Worm (Caenorhabditis elegans) whole organism, L2 larva: Measurements from ENCODE around the gene gcy-7.

Experiments
- C34F6.9 ChIP-seq: fragments of 150-350 bp; optimal IDR thresholded peaks from 2 replicates; lab custom pipeline; 2014; ENCODE audit warnings: missing biosample characterization, missing genetic modification characterization
- R02D3.7 ChIP-seq: fragments of 150-350 bp; optimal IDR thresholded peaks from 2 replicates; lab custom pipeline; 2014; ENCODE audit warnings: missing biosample characterization, missing genetic modification characterization
- Y55F3AM.14 ChIP-seq: fragments of 200-800 bp; sonication (Bioruptor generic); optimal IDR thresholded peaks from 2 replicates; lab custom pipeline; 2018; ENCODE audit warnings: mild to moderate bottlenecking, missing genetic modification characterization, missing compliant biosample characterization
- ZK546.5 ChIP-seq: sonication (generic microtip); optimal IDR thresholded peaks from 2 replicates; lab custom pipeline; 2017; ENCODE audit warnings: missing biosample characterization, missing genetic modification characterization
- alr-1 ChIP-seq: fragments of 150-350 bp; optimal IDR thresholded peaks from 2 replicates; lab custom pipeline; 2014; ENCODE audit warnings: missing biosample characterization, missing genetic modification characterization
- aly-2 ChIP-seq: fragments of 150-350 bp; optimal IDR thresholded peaks from 2 replicates; lab custom pipeline; 2014; ENCODE audit warnings: missing biosample characterization, missing genetic modification characterization
- ama-1 ChIP-seq: fragments of 150-350 bp; optimal IDR thresholded peaks from 2 replicates; lab custom pipeline; 2018; ENCODE audit warnings: inconsistent platforms
- ceh-16 ChIP-seq: fragments of 150-350 bp; optimal IDR thresholded peaks from 2 replicates; lab custom pipeline; 2014; ENCODE audit warnings: missing biosample characterization, missing genetic modification characterization
- egl-27 ChIP-seq: sonication (generic microtip); optimal IDR thresholded peaks from 3 replicates; lab custom pipeline; 2017; ENCODE audit warnings: missing biosample characterization, missing genetic modification reagents, missing genetic modification characterization
- elt-1 ChIP-seq: fragments of 150-350 bp; optimal IDR thresholded peaks from 2 replicates; lab custom pipeline; 2014; ENCODE audit warnings: missing biosample characterization, missing genetic modification characterization
- gmeb-1 ChIP-seq: fragments of 150-350 bp; optimal IDR thresholded peaks from 2 replicates; lab custom pipeline; 2014; ENCODE audit warnings: missing biosample characterization, missing genetic modification characterization
- lin-11 ChIP-seq: fragments of 150-350 bp; sonication (generic microtip); optimal IDR thresholded peaks from 2 replicates; lab custom pipeline; 2014; ENCODE audit warnings: missing biosample characterization, missing genetic modification characterization, inconsistent platforms, mixed read lengths
- lin-39 ChIP-seq: fragments of 150-350 bp; optimal IDR thresholded peaks from 2 replicates; lab custom pipeline; 2014; ENCODE audit warnings: missing biosample characterization, missing genetic modification reagents, missing genetic modification characterization
- lsy-2 ChIP-seq, 2 experiments: fragments of 150-350 bp in 1 of 2; sonication (generic microtip) in 1 of 2; optimal IDR thresholded peaks; 2 replicates each; lab custom pipeline; 2014 to 2017; ENCODE audit warnings: missing biosample characterization in 2 of 2, missing genetic modification characterization in 2 of 2
- mbf-1 ChIP-seq: sonication (generic microtip); optimal IDR thresholded peaks from 2 replicates; lab custom pipeline; 2017; ENCODE audit warnings: missing biosample characterization, missing genetic modification characterization
- mdl-1 ChIP-seq, 2 experiments: fragments of 150-350 bp in 1 of 2; sonication (generic microtip) in 1 of 2; optimal IDR thresholded peaks; 2 replicates each; lab custom pipeline; 2017; ENCODE audit warnings: missing biosample characterization in 2 of 2, missing genetic modification characterization in 2 of 2
- nhr-10 ChIP-seq: sonication (generic microtip); optimal IDR thresholded peaks from 2 replicates; lab custom pipeline; 2017; ENCODE audit warnings: missing biosample characterization, missing genetic modification characterization
- nhr-12 ChIP-seq: fragments of 150-350 bp; optimal IDR thresholded peaks from 2 replicates; lab custom pipeline; 2014; ENCODE audit warnings: missing biosample characterization, missing genetic modification characterization
- nhr-129 ChIP-seq: fragments of 150-350 bp; optimal IDR thresholded peaks from 2 replicates; lab custom pipeline; 2014; ENCODE audit warnings: missing biosample characterization, missing genetic modification characterization
- nhr-21 ChIP-seq: fragments of 150-350 bp; optimal IDR thresholded peaks from 2 replicates; lab custom pipeline; 2014; ENCODE audit warnings: missing biosample characterization, missing genetic modification characterization
- nhr-237 ChIP-seq: fragments of 150-350 bp; optimal IDR thresholded peaks from 2 replicates; lab custom pipeline; 2014; ENCODE audit warnings: missing biosample characterization, missing genetic modification characterization
- nhr-6 ChIP-seq: fragments of 150-350 bp; optimal IDR thresholded peaks from 2 replicates; lab custom pipeline; 2014; ENCODE audit warnings: missing biosample characterization, missing genetic modification characterization
- nhr-77 ChIP-seq: fragments of 150-350 bp; optimal IDR thresholded peaks from 2 replicates; lab custom pipeline; 2014; ENCODE audit warnings: missing biosample characterization, missing genetic modification characterization
- peb-1 ChIP-seq: fragments of 150-350 bp; optimal IDR thresholded peaks from 2 replicates; lab custom pipeline; 2014; ENCODE audit warnings: missing biosample characterization, missing genetic modification characterization
- sem-4 ChIP-seq: fragments of 150-350 bp; optimal IDR thresholded peaks from 2 replicates; lab custom pipeline; 2014; ENCODE audit warnings: missing biosample characterization, missing genetic modification reagents, missing genetic modification characterization
- skn-1 ChIP-seq: sonication (generic microtip); optimal IDR thresholded peaks from 2 replicates; lab custom pipeline; 2017; ENCODE audit warnings: missing biosample characterization, missing genetic modification characterization
- sma-3 ChIP-seq: sonication (generic microtip); optimal IDR thresholded peaks from 2 replicates; lab custom pipeline; 2016; ENCODE audit warnings: missing genetic modification reagents, missing genetic modification characterization, missing compliant biosample characterization
- sma-9 ChIP-seq, 2 experiments: fragments of 150-350 bp in 1 of 2; sonication (generic microtip) in 1 of 2; optimal IDR thresholded peaks; 2 replicates each; lab custom pipeline; 2014 to 2016; ENCODE audit warnings: missing genetic modification characterization in 2 of 2, mild to moderate bottlenecking in 1 of 2, missing biosample characterization in 1 of 2, missing compliant biosample characterization in 1 of 2, missing genetic modification reagents in 1 of 2, moderate library complexity in 1 of 2
- snpc-4 ChIP-seq: fragments of 150-350 bp; optimal IDR thresholded peaks from 2 replicates; lab custom pipeline; 2014; ENCODE audit warnings: missing biosample characterization, missing genetic modification characterization
- unc-39 ChIP-seq: fragments of 150-350 bp; optimal IDR thresholded peaks from 2 replicates; lab custom pipeline; 2014; ENCODE audit warnings: missing biosample characterization, missing genetic modification characterization
- ztf-1 ChIP-seq: fragments of 200-800 bp; sonication (Bioruptor generic); conservative IDR thresholded peaks from 2 replicates; pipeline ENCODE4 v1.3.6; 2022; ENCODE audit warnings: missing genetic modification characterization, missing compliant biosample characterization
- ztf-11 ChIP-seq: sonication (generic microtip); optimal IDR thresholded peaks from 2 replicates; lab custom pipeline; 2017; ENCODE audit warnings: missing biosample characterization, missing genetic modification characterization

gcy-7 gene

DNA sequence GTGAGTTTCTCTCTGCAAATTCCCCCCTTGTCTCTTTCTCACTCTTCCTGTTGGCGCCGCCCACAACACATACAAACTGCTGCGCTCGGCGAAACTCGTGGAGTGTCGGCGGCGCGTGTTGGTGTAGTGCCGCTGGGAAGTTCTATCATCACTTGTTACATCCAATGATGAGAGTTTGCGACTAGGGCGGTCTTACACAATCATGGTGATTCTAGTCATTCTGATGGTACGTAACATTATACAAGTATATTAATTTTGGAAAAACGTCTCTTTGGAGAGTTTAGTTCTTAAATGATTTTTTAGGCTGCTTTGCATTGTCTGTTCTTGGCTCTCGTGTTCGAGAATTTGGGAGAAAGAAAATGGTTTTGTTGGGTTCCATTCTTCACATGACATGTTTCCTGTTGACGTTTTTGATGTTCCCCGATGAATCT, 38.2 kb upstream of the gcy-7 start (continued):
- TF ChIP-seq nhr-10 (tag; lab: Kevin White, UChicago) = peak; percentile 56
- no peak for TF ChIP-seq peb-1 (tag; lab: Kevin White, UChicago)
- no peak for TF ChIP-seq ztf-1 (GFP tag; lab: Robert Waterston, UW)
- TF ChIP-seq lin-11 (tag; lab: Kevin White, UChicago) = no peak
- TF ChIP-seq skn-1 (tag; lab: Kevin White, UChicago) = no peak
- TF ChIP-seq nhr-237 (tag; lab: Kevin White, UChicago) = peak; percentile 69
- TF ChIP-seq nhr-77 (tag; lab: Kevin White, UChicago) = no peak
- TF ChIP-seq sma-3 (GFP tag; lab: Kevin White, UChicago) = peak; percentile 94
- peak; percentile 77 for TF ChIP-seq nhr-21

DNA sequence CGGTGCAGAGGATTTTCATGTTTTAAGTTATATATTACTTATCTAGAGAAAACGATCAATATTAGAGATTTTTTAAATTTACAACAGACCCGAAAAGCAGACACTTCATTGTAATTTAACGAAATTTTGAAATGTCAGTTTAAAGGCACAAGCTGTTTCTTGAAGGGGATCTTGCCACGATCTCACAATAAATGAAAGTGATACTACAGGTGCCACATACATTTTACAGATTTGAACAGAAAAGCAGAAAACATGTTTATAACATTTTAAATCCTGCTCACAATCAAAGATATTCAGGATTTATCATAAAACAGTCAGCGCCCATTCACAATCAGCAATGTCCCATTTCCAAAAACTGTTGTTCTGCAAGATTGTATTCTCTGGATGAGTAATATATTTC, 37.2 kb upstream of the gcy-7 start:
- TF ChIP-seq sem-4 (tag; lab: Kevin White, UChicago) = no peak
- TF ChIP-seq mbf-1 (tag; lab: Kevin White, UChicago) = no peak
- TF ChIP-seq skn-1 (tag; lab: Kevin White, UChicago) = no peak
- TF ChIP-seq elt-1 (tag; lab: Kevin White, UChicago) = no peak
- TF ChIP-seq, all 48 proteins: peak for 0

DNA sequence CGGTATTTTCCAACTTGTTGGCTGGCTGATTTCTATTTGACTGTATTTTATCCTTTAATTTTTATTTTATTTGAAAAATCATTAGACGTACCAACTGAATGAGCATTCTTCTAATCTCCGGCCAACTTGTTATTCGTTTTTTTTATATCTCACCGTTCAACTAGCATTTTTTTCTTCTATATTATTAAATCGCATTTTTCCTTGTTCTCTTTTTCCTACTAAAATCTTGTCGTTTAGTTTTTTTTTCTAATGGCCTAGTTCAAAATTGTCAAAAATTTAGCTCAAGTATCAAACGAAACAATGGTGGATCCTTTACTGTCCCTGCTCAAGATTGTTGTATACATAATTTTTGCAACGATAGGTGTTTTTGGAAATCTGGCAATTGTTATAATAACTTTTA, 35.8 kb upstream of the gcy-7 start, which contains the start of gene srsx-22:
TSS of gene srsx-22 (plus strand) at position 301 of the 400 bp plus-strand sequence.
- no peak for TF ChIP-seq ceh-16
- no peak for TF ChIP-seq egl-27 (tag; lab: Kevin White, UChicago)
- TF ChIP-seq sma-9 (GFP tag; optimal IDR thresholded peaks at IDR 0.05; lab: Kevin White, UChicago) = no peak
- no peak for TF ChIP-seq sma-9 (tag; optimal IDR thresholded peaks at IDR 0.05; lab: Kevin White, UChicago)

DNA sequence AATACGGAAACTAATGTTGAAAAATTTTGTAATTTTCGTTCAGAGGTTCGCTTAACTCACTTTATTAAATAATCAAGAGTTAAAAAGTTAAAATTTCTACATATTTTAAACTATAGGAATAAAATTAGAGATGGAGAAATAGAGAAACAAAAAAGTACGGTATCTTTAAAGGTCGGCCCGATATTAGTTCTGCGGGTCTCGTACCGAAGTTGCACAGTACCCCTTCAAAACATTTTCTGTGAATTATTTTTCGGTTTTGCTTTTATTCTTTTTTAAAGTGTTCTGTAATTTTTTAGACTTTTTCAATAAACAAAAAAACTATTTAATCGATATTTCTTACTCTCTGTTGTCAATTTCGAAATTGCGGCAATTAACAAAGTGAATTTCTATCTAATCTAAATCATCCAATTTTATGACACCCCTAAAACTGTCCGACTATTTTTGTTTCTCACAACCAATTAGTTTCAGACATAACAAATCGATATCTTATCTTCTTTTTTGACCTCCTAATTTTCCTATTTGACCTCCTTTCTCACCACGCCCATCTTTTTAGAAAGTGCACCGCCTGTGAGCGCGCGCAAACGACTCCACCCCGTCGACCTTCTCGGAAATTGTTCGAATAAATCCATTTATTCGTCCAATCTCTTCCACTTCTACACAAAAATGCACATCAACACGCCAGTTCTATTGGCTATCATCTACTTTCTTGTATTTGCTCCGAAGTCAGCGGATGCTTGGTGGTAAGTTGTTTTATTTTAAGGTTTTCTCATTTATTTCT, 31.5 kb upstream of the gcy-7 start, which contains the start of gene mom-2:
TSS of gene mom-2 (plus strand) at position 554 of the 778 bp plus-strand sequence.
- no peak for TF ChIP-seq nhr-129 (tag; lab: Kevin White, UChicago)
- TF ChIP-seq nhr-237 (tag; lab: Kevin White, UChicago) = no peak
- no peak for TF ChIP-seq nhr-12 (tag; lab: Kevin White, UChicago)
- TF ChIP-seq lsy-2 (tag; optimal IDR thresholded peaks at IDR 0.05; lab: Kevin White, UChicago) = no peak
- no peak for TF ChIP-seq ztf-11 (tag; lab: Kevin White, UChicago)
- TF ChIP-seq mdl-1 (tag; optimal IDR thresholded peaks at IDR 0.05; lab: Kevin White, UChicago) = no peak
- TF ChIP-seq sma-9 (GFP tag; optimal IDR thresholded peaks at IDR 0.05; lab: Kevin White, UChicago) = no peak
- no peak for TF ChIP-seq sma-9 (tag; optimal IDR thresholded peaks at IDR 0.05; lab: Kevin White, UChicago)
- no peak for TF ChIP-seq lin-11 (tag; lab: Kevin White, UChicago)
- no peak for TF ChIP-seq ZK546.5

DNA sequence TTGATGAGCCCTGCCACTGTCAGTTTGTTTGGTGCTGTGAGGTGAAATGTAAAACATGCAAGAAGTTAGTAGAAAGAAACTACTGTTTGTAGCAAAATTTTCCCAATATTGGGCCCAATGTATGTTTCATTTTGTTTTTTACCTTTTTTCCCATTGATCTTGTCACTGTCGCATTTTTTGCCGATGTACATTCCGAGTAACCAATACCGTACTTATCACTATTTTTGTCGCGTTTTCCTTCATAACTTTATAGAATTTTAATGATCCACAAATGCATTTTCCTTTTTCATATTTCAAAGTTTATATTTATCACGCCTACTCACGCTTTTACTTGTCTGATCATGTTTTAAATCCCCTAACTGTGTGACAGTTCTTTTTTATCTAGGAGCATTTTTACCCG, 29.4 kb upstream of the gcy-7 start:
- TF ChIP-seq ama-1 (lab: Kevin White, UChicago) = no peak
- no peak for TF ChIP-seq nhr-6 (tag; lab: Kevin White, UChicago)
- TF ChIP-seq mbf-1 (tag; lab: Kevin White, UChicago) = no peak
- no peak for TF ChIP-seq unc-39 (tag; lab: Kevin White, UChicago)
- TF ChIP-seq R02D3.7 (tag; lab: Kevin White, UChicago) = no peak
- TF ChIP-seq lin-39 (tag; lab: Kevin White, UChicago) = no peak
- TF ChIP-seq nhr-21 = no peak
- no peak for TF ChIP-seq C34F6.9 (tag; lab: Kevin White, UChicago)
- no peak for TF ChIP-seq snpc-4 (tag; lab: Kevin White, UChicago)
- no peak for TF ChIP-seq lsy-2 (tag; optimal IDR thresholded peaks at IDR 0.05; lab: Kevin White, UChicago)
- no peak for TF ChIP-seq aly-2 (tag; lab: Kevin White, UChicago)
- TF ChIP-seq gmeb-1 (tag; lab: Kevin White, UChicago) = no peak
- TF ChIP-seq mdl-1 (tag; optimal IDR thresholded peaks at IDR 0.05; lab: Kevin White, UChicago) = no peak
- no peak for TF ChIP-seq nhr-129 (tag; lab: Kevin White, UChicago)
- no peak for TF ChIP-seq nhr-237 (tag; lab: Kevin White, UChicago)
- no peak for TF ChIP-seq alr-1 (tag; lab: Kevin White, UChicago)
- TF ChIP-seq nhr-77 (tag; lab: Kevin White, UChicago) = no peak
- no peak for TF ChIP-seq peb-1 (tag; lab: Kevin White, UChicago)
- no peak for TF ChIP-seq egl-27 (tag; lab: Kevin White, UChicago)
- no peak for TF ChIP-seq Y55F3AM.14 (GFP tag; lab: Kevin White, UChicago)
